Fruit fly (Drosophila melanogaster) whole organism, wandering third instar larva: Measurements from ENCODE around the gene CG12010.

ENCODE experiments used
- Abd-B ChIP-seq: fragments of >200 bp; optimal IDR thresholded peaks from 2 replicates; lab custom pipeline; 2017; ENCODE audit warnings: missing biosample characterization, missing genetic modification characterization
- CG32264 ChIP-seq: fragments of 200-800 bp; sonication (Bioruptor generic); optimal IDR thresholded peaks from 2 replicates; lab custom pipeline; 2016; ENCODE audit warnings: missing biosample characterization, missing genetic modification characterization
- CG9705 ChIP-seq: fragments of 200-800 bp; sonication (Bioruptor generic); optimal IDR thresholded peaks from 2 replicates; lab custom pipeline; 2018; ENCODE audit warnings: missing biosample characterization, mild to moderate bottlenecking, missing genetic modification characterization
- CrebA ChIP-seq: fragments of 200-800 bp; sonication (Bioruptor generic); optimal IDR thresholded peaks from 2 replicates; lab custom pipeline; 2016; ENCODE audit warnings: missing biosample characterization, mild to moderate bottlenecking, missing genetic modification characterization, borderline replicate concordance
- Dfd ChIP-seq: fragments of >200 bp; optimal IDR thresholded peaks from 2 replicates; lab custom pipeline; 2017; ENCODE audit warnings: missing biosample characterization, missing genetic modification characterization
- Dif ChIP-seq: fragments of 200-275, 200-300 bp; sonication (Bioruptor generic); optimal IDR thresholded peaks from 2 replicates; lab custom pipeline; 2018; ENCODE audit warnings: missing biosample characterization, missing genetic modification characterization; ENCODE audit not compliant: partially characterized antibody
- GATAd ChIP-seq: sonication (Bioruptor generic); optimal IDR thresholded peaks from 2 replicates; lab custom pipeline; 2016; ENCODE audit warnings: missing biosample characterization, missing genetic modification characterization
- HLH106 ChIP-seq: fragments of 200-800 bp; optimal IDR thresholded peaks from 3 replicates; lab custom pipeline; 2019; ENCODE audit warnings: missing biosample characterization, mild to moderate bottlenecking, missing genetic modification characterization, moderate library complexity
- Hnf4 ChIP-seq: fragments of 200-800 bp; sonication (Bioruptor generic); optimal IDR thresholded peaks from 2 replicates; lab custom pipeline; 2016; ENCODE audit warnings: missing biosample characterization, mild to moderate bottlenecking, missing genetic modification characterization
- Hr78 ChIP-seq: fragments of >200 bp; optimal IDR thresholded peaks from 2 replicates; lab custom pipeline; 2017; ENCODE audit warnings: missing biosample characterization, missing genetic modification characterization
- Hr83 ChIP-seq: fragments of 200-300 bp; sonication (Bioruptor generic); optimal IDR thresholded peaks from 2 replicates; lab custom pipeline; 2016; ENCODE audit warnings: missing biosample characterization, mild to moderate bottlenecking, missing genetic modification characterization, moderate library complexity; ENCODE audit not compliant: poor library complexity, severe bottlenecking
- Jra ChIP-seq: sonication (Bioruptor generic); optimal IDR thresholded peaks from 2 replicates; lab custom pipeline; 2016; ENCODE audit warnings: missing biosample characterization, missing genetic modification characterization
- Mio ChIP-seq: sonication (Bioruptor generic); optimal IDR thresholded peaks from 2 replicates; lab custom pipeline; 2016; ENCODE audit warnings: missing biosample characterization, missing genetic modification characterization
- Myc ChIP-seq: fragments of >200 bp; optimal IDR thresholded peaks from 2 replicates; lab custom pipeline; 2017
- N ChIP-seq: fragments of >200 bp; optimal IDR thresholded peaks from 2 replicates; lab custom pipeline; 2018; ENCODE audit warnings: missing biosample characterization, missing external identifiers, missing genetic modification characterization
- OdsH ChIP-seq: fragments of 200-800 bp; sonication (Bioruptor generic); optimal IDR thresholded peaks from 2 replicates; lab custom pipeline; 2016; ENCODE audit warnings: missing biosample characterization, mild to moderate bottlenecking, missing genetic modification characterization
- Rel ChIP-seq, 2 experiments: fragments of 200-800 bp; sonication (Bioruptor generic) in 1 of 2; optimal IDR thresholded peaks; 2 replicates in 1 of 2; 3 replicates in 1 of 2; lab custom pipeline; 2016 to 2019; ENCODE audit warnings: mild to moderate bottlenecking in 2 of 2, missing biosample characterization in 2 of 2, missing genetic modification characterization in 2 of 2, moderate library complexity in 1 of 2
- Sp1 ChIP-seq: fragments of 200-800 bp; sonication (Bioruptor generic); optimal IDR thresholded peaks from 3 replicates; lab custom pipeline; 2019; ENCODE audit warnings: missing biosample characterization, mild to moderate bottlenecking, missing genetic modification characterization, moderate library complexity
- Vsx2 ChIP-seq: fragments of 200-300, 225-300 bp; sonication (Bioruptor generic); optimal IDR thresholded peaks from 2 replicates; lab custom pipeline; 2018; ENCODE audit warnings: missing biosample characterization, missing genetic modification characterization; ENCODE audit not compliant: partially characterized antibody
- br ChIP-seq: fragments of 200-800 bp; sonication (Bioruptor generic); optimal IDR thresholded peaks from 2 replicates; lab custom pipeline; 2016; ENCODE audit warnings: missing biosample characterization, missing genetic modification characterization
- brk ChIP-seq: fragments of 200-800 bp; sonication (Bioruptor generic); optimal IDR thresholded peaks from 2 replicates; lab custom pipeline; 2016; ENCODE audit warnings: missing biosample characterization, mild to moderate bottlenecking, missing genetic modification characterization
- dl ChIP-seq, 2 experiments: fragments of 175-275, 200-275 bp in 1 of 2; fragments of 200-275 bp in 1 of 2; sonication (Bioruptor generic); optimal IDR thresholded peaks; lab custom pipeline; 2018; ENCODE audit warnings: mild to moderate bottlenecking in 2 of 2, missing biosample characterization in 2 of 2, missing genetic modification characterization in 2 of 2, moderate library complexity in 2 of 2; ENCODE audit not compliant: partially characterized antibody in 2 of 2, insufficient read depth in 1 of 2
- dmrt93B ChIP-seq: fragments of 200-800 bp; sonication (Bioruptor generic); optimal IDR thresholded peaks from 2 replicates; lab custom pipeline; 2018; ENCODE audit warnings: missing biosample characterization, mild to moderate bottlenecking, missing genetic modification characterization
- dsf ChIP-seq: sonication (Bioruptor generic); optimal IDR thresholded peaks from 2 replicates; lab custom pipeline; 2016; ENCODE audit warnings: missing biosample characterization, missing genetic modification characterization, borderline replicate concordance
- foxo ChIP-seq, 2 experiments: fragments of 200-800 bp; sonication (Bioruptor generic); optimal IDR thresholded peaks; 2 replicates in 1 of 2; 3 replicates in 1 of 2; lab custom pipeline; 2016 to 2017; ENCODE audit warnings: missing biosample characterization in 2 of 2, missing genetic modification characterization in 2 of 2
- fru ChIP-seq: fragments of 200-800 bp; sonication (Bioruptor generic); optimal IDR thresholded peaks from 3 replicates; lab custom pipeline; 2016; ENCODE audit warnings: missing biosample characterization, mild to moderate bottlenecking, missing genetic modification characterization
- h ChIP-seq: fragments of 200-800 bp; sonication (Bioruptor generic); optimal IDR thresholded peaks from 3 replicates; lab custom pipeline; 2016; ENCODE audit warnings: missing biosample characterization, mild to moderate bottlenecking, missing genetic modification characterization
- jim ChIP-seq: fragments of 175-275, 200-325 bp; sonication (Bioruptor generic); optimal IDR thresholded peaks from 2 replicates; lab custom pipeline; 2016; ENCODE audit warnings: missing biosample characterization, mild to moderate bottlenecking, missing genetic modification characterization
- lola ChIP-seq: fragments of >200 bp; optimal IDR thresholded peaks from 2 replicates; lab custom pipeline; 2017; ENCODE audit warnings: missing biosample characterization, missing genetic modification characterization
- pan ChIP-seq: fragments of >200 bp; optimal IDR thresholded peaks from 2 replicates; lab custom pipeline; 2017
- psq ChIP-seq: fragments of 200-800 bp; sonication (Bioruptor generic); optimal IDR thresholded peaks from 3 replicates; lab custom pipeline; 2017; ENCODE audit warnings: missing biosample characterization, mild to moderate bottlenecking, missing genetic modification characterization, moderate library complexity
- rgr ChIP-seq: fragments of 200-800 bp; sonication (Bioruptor generic); optimal IDR thresholded peaks from 3 replicates; lab custom pipeline; 2016; ENCODE audit warnings: missing biosample characterization, mild to moderate bottlenecking, missing genetic modification characterization
- sage ChIP-seq: fragments of 200-800 bp; sonication (Bioruptor generic); optimal IDR thresholded peaks from 2 replicates; lab custom pipeline; 2016; ENCODE audit warnings: missing biosample characterization, mild to moderate bottlenecking, missing genetic modification characterization
- sv ChIP-seq: fragments of 200-800 bp; sonication (Bioruptor generic); optimal IDR thresholded peaks from 3 replicates; lab custom pipeline; 2016; ENCODE audit warnings: missing biosample characterization, missing genetic modification characterization
- tai ChIP-seq: sonication (Bioruptor generic); optimal IDR thresholded peaks from 2 replicates; lab custom pipeline; 2016; ENCODE audit warnings: missing biosample characterization, missing genetic modification characterization
- usp ChIP-seq: fragments of >200 bp; optimal IDR thresholded peaks from 2 replicates; lab custom pipeline; 2017; ENCODE audit warnings: missing biosample characterization, missing genetic modification characterization
- woc ChIP-seq: sonication (Bioruptor generic); optimal IDR thresholded peaks from 2 replicates; lab custom pipeline; 2016; ENCODE audit warnings: missing biosample characterization, mild to moderate bottlenecking, missing genetic modification characterization

Gene CG12010

DNA sequence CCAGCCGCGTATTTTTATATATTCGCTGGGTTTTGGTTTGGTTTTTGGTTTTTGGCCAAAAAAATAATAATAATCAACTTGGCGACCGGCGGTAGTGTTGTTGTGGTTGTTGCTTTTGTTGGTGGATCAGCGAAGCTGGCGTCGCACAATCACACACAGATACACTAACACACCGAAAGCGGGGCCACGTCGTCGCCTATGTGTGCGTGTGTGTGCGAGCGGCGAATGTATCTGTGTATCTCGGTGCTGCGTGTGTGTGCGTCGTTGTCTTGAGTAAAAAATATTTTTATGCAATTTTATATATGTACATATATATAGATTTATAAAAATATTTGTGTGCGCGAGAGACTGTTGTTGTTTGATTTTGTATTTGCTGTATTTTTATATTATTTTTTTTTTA is 43.0 kb downstream of the CG12010 start:
- TF ChIP-seq Dif (no peak), Sp1 (GFP tag; lab: Kevin White, UChicago) (no peak), sage (GFP tag; lab: Kevin White, UChicago) (peak; percentile 57), h (GFP tag; lab: Kevin White, UChicago) (peak; percentile 13), GATAd (GFP tag; lab: Kevin White, UChicago) (no peak), Hr83 (GFP tag; lab: Kevin White, UChicago) (peak; percentile 34), dl (GFP tag; optimal IDR thresholded peaks at IDR 0.05; lab: Kevin White, UChicago; ENCODE audit: insufficient read depth in 1 of 2, partially characterized antibody in 2 of 2) (no peak), lola (GFP tag; lab: Kevin White, UChicago) (no peak), rgr (peak; percentile 26), dmrt93B (GFP tag; lab: Kevin White, UChicago) (no peak), Rel (GFP tag; optimal IDR thresholded peaks at IDR 0.05; lab: Kevin White, UChicago) (no peak), Rel (tag; optimal IDR thresholded peaks at IDR 0.05; lab: Kevin White, UChicago) (peak; percentile 36), jim (GFP tag; lab: Kevin White, UChicago) (no peak), tai (GFP tag; lab: Kevin White, UChicago) (no peak), foxo (GFP tag; optimal IDR thresholded peaks at IDR 0.05; lab: Kevin White, UChicago) (no peak), CG9705 (GFP tag; lab: Kevin White, UChicago) (no peak), Abd-B (GFP tag; lab: Kevin White, UChicago) (no peak), brk (GFP tag; lab: Kevin White, UChicago) (peak; percentile 26), CrebA (GFP tag; lab: Kevin White, UChicago) (peak; percentile 49), Hr78 (GFP tag; lab: Kevin White, UChicago) (peak; percentile 13), psq (GFP tag; lab: Kevin White, UChicago) (no peak), N (GFP tag; lab: Kevin White, UChicago) (peak; percentile 64)

- TF ChIP-seq Rel (GFP tag; optimal IDR thresholded peaks at IDR 0.05; lab: Kevin White, UChicago) (no peak), Rel (tag; optimal IDR thresholded peaks at IDR 0.05; lab: Kevin White, UChicago) (no peak), OdsH (no peak), Sp1 (GFP tag; lab: Kevin White, UChicago) (no peak), foxo (GFP tag; optimal IDR thresholded peaks at IDR 0.05; lab: Kevin White, UChicago) (no peak), CrebA (GFP tag; lab: Kevin White, UChicago) (no peak), rgr (peak; percentile 24), jim (GFP tag; lab: Kevin White, UChicago) (no peak), Hr83 (GFP tag; lab: Kevin White, UChicago) (peak; percentile 54), usp (no peak), HLH106 (tag; lab: Kevin White, UChicago) (no peak), tai (GFP tag; lab: Kevin White, UChicago) (peak; percentile 38)
Observed at dm6 chr3L:3417759-3418158, 43.7 kb downstream of the CG12010 start.

DNA sequence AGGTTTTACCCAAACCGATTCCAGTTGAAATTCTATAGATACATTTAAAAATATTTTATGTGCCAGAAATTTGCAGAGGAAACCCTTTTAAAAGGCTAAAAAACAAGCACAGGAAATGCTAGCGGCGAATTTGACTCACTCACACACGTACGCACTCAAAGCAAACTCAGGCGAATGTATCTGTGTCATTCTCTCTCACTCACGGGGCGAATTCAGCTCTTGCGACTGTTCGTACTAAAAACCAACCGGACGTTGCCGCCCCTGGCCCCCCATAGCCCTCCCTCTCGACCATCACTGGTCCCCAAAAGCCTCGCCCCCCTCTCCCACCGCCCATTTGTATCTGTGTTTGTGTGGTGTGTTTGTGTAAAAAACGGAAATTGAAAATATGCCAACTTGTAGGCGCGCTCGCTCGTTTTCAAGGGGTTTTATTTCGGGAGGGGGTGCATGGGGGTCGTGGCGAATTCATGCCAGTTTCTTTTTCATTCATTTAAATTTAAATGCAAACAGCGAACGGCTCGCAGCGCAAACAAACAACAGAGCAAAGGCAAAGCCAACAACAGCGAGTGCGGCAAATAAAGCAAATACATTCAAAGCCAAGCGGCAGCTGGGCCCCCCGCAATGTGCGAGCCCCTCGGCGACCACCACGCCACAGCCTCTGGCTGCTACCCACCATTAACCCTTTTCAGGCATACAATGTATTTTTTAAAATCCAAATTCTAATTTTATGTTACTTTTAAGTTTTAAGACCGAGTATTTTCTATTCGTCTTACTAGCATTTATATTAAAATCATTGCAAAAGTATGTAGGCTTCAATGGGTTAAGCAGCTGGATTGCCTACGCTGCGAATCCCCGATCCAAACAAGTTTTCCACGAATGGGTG is 44.4 kb downstream of the CG12010 start:
- TF ChIP-seq rgr (peak; percentile 70), woc (GFP tag; lab: Kevin White, UChicago) (peak; percentile 69), Hr83 (GFP tag; lab: Kevin White, UChicago) (no peak), usp (no peak), h (GFP tag; lab: Kevin White, UChicago) (peak; percentile 72), Rel (GFP tag; optimal IDR thresholded peaks at IDR 0.05; lab: Kevin White, UChicago) (no peak), Rel (tag; optimal IDR thresholded peaks at IDR 0.05; lab: Kevin White, UChicago) (peak; percentile 84), foxo (GFP tag; optimal IDR thresholded peaks at IDR 0.05; lab: Kevin White, UChicago) (peak in 1 of 2 experiments; percentile 40), GATAd (GFP tag; lab: Kevin White, UChicago) (peak; percentile 28), lola (GFP tag; lab: Kevin White, UChicago) (no peak), Sp1 (GFP tag; lab: Kevin White, UChicago) (peak; percentile 78), CrebA (GFP tag; lab: Kevin White, UChicago) (peak; percentile 4), Myc (lab: Kevin White, UChicago) (peak; percentile 3), Hnf4 (GFP tag; lab: Kevin White, UChicago) (peak; percentile 60), psq (GFP tag; lab: Kevin White, UChicago) (peak; percentile 71), pan (lab: Kevin White, UChicago) (no peak), Abd-B (GFP tag; lab: Kevin White, UChicago) (no peak), CG32264 (GFP tag; lab: Kevin White, UChicago) (peak; percentile 29), N (GFP tag; lab: Kevin White, UChicago) (peak; percentile 61), CG9705 (GFP tag; lab: Kevin White, UChicago) (peak; percentile 81), dmrt93B (GFP tag; lab: Kevin White, UChicago) (peak; percentile 19), Vsx2 (GFP tag; lab: Kevin White, UChicago) (no peak), Mio (GFP tag; lab: Kevin White, UChicago) (no peak), Hr78 (GFP tag; lab: Kevin White, UChicago) (peak; percentile 25), Dif (peak; percentile 63), br (GFP tag; lab: Kevin White, UChicago) (peak; percentile 77), OdsH (peak; percentile 57), Dfd (no peak), dl (GFP tag; optimal IDR thresholded peaks at IDR 0.05; lab: Kevin White, UChicago; ENCODE audit: insufficient read depth in 1 of 2, partially characterized antibody in 2 of 2) (peak in 1 of 2 experiments; percentile 24), sv (GFP tag; lab: Kevin White, UChicago) (no peak), sage (GFP tag; lab: Kevin White, UChicago) (no peak), HLH106 (tag; lab: Kevin White, UChicago) (peak; percentile 72), Jra (GFP tag; lab: Kevin White, UChicago) (peak; percentile 20), fru (GFP tag; lab: Kevin White, UChicago) (peak; percentile 68), brk (GFP tag; lab: Kevin White, UChicago) (no peak), tai (GFP tag; lab: Kevin White, UChicago) (no peak), dsf (peak; percentile 24)
